Worm (Caenorhabditis elegans) whole organism, midembryonic: ENCODE data around the gene pot-1.

ENCODE experiments used
- T22C8.4 ChIP-seq: fragments of 200-800 bp; sonication (Bioruptor generic); IDR thresholded peaks from 2 replicates; pipeline ENCODE4 v1.3.6; 2022; ENCODE audit warnings: missing genetic modification characterization, missing compliant biosample characterization
- cog-1 ChIP-seq: sonication (generic microtip); optimal IDR thresholded peaks from 2 replicates; lab custom pipeline; 2016; ENCODE audit warnings: missing genetic modification characterization, missing compliant biosample characterization
- flt-1 ChIP-seq: fragments of 200-800 bp; sonication (Bioruptor generic); IDR thresholded peaks from 2 replicates; pipeline ENCODE4 v1.3.6; 2022; ENCODE audit warnings: missing genetic modification characterization, missing compliant biosample characterization
- klf-2 ChIP-seq: fragments of 200-800 bp; sonication (Bioruptor generic); conservative IDR thresholded peaks from 2 replicates; pipeline ENCODE4 v1.3.6; 2022; ENCODE audit warnings: missing genetic modification reagents, missing genetic modification characterization, missing compliant biosample characterization
- tab-1 ChIP-seq: fragments of 200-800 bp; sonication (Bioruptor generic); IDR thresholded peaks from 2 replicates; pipeline ENCODE4 v1.3.6; 2022; ENCODE audit warnings: missing genetic modification characterization, missing compliant biosample characterization
- ztf-23 ChIP-seq: fragments of 200-800 bp; sonication (Bioruptor generic); IDR thresholded peaks from 2 replicates; pipeline ENCODE4 v1.3.6; 2022; ENCODE audit warnings: missing genetic modification reagents, missing genetic modification characterization, missing compliant biosample characterization
- ztf-29 ChIP-seq: fragments of 200-800 bp; sonication (Bioruptor generic); IDR thresholded peaks from 2 replicates; pipeline ENCODE4 v1.3.6; 2022; ENCODE audit warnings: missing genetic modification reagents, missing genetic modification characterization, missing compliant biosample characterization

DNA sequence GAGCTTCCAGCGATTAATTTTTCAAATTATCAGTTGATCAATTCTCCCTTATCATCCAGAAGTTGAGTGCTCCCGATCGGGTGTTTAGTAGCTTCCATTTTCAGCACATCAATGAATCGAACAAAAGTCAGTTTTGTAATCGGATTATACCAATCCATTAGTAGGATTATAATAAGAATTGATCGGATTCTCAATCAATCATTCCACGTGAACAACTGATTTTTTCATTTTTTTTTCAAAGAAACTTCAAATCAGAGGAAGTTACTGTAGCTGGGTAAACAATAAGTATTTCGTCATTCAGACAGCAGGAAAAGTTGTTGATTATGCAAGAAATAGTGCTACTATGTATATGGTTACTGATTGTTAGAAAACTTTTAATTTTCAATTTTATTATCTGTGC, 26.6 kb downstream of the pot-1 start:
- no peak for TF ChIP-seq T22C8.4 (GFP tag; lab: Robert Waterston, UW)
- TF ChIP-seq klf-2, result no peak
- no peak for TF ChIP-seq ztf-29 (GFP tag; lab: Robert Waterston, UW)
- no peak for TF ChIP-seq tab-1 (GFP tag; lab: Robert Waterston, UW)
- TF ChIP-seq ztf-23 (GFP tag; lab: Robert Waterston, UW), result no peak
- TF ChIP-seq flt-1, result no peak
- TF ChIP-seq cog-1 (tag; lab: Kevin White, UChicago), result no peak
